Fruit fly (Drosophila melanogaster) whole organism, wandering third instar larva: ENCODE data around the gene CG6576.

Source experiments
- Mio ChIP-seq: sonication (Bioruptor generic); optimal IDR thresholded peaks from 2 replicates; lab custom pipeline; 2016; ENCODE audit warnings: missing biosample characterization, missing genetic modification characterization
- Myc ChIP-seq: fragments of >200 bp; optimal IDR thresholded peaks from 2 replicates; lab custom pipeline; 2017
- br ChIP-seq: fragments of 200-800 bp; sonication (Bioruptor generic); optimal IDR thresholded peaks from 2 replicates; lab custom pipeline; 2016; ENCODE audit warnings: missing biosample characterization, missing genetic modification characterization
- rgr ChIP-seq: fragments of 200-800 bp; sonication (Bioruptor generic); optimal IDR thresholded peaks from 3 replicates; lab custom pipeline; 2016; ENCODE audit warnings: missing biosample characterization, mild to moderate bottlenecking, missing genetic modification characterization

DNA sequence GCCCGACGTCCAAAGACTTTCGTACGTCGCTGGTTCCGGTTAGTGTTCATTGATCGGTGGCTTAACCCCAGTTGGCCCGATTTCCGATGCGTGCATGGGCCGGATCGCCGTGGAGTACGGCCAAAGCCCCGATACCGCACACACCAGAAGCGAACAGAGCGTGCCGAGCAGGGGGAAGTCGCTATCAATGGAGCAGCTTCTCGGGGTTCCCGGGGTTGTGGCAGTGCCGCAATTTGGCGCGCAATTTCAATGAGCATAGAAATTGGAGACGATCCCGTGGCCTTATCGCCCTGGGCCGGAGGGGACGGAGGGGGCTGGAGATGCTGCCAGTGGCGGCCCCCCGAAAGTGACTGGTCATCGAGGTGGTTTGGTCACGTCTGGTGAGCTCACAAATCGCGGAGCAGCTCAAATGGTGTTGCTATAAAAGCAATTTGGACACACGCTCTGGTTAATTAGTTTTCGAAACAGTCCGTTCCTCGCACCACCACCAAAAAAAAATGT is 24.2 kb upstream of the CG6576 start, which contains the start of gene Cp16:
- no peak for TF ChIP-seq Mio
- TF ChIP-seq br (GFP tag; lab: Kevin White, UChicago): no peak
- no peak for TF ChIP-seq Myc (lab: Kevin White, UChicago)
- TF ChIP-seq rgr (GFP tag; lab: Kevin White, UChicago): no peak
